Fruit fly (Drosophila melanogaster) whole organism, wandering third instar larva: ENCODE measurements around the gene CG14115.

ENCODE experiments used
- Abd-B ChIP-seq: fragments of >200 bp; optimal IDR thresholded peaks from 2 replicates; lab custom pipeline; 2017; ENCODE audit warnings: missing biosample characterization, missing genetic modification characterization
- CG32264 ChIP-seq: fragments of 200-800 bp; sonication (Bioruptor generic); optimal IDR thresholded peaks from 2 replicates; lab custom pipeline; 2016; ENCODE audit warnings: missing biosample characterization, missing genetic modification characterization
- CG9705 ChIP-seq: fragments of 200-800 bp; sonication (Bioruptor generic); optimal IDR thresholded peaks from 2 replicates; lab custom pipeline; 2018; ENCODE audit warnings: missing biosample characterization, mild to moderate bottlenecking, missing genetic modification characterization
- CrebA ChIP-seq: fragments of 200-800 bp; sonication (Bioruptor generic); optimal IDR thresholded peaks from 2 replicates; lab custom pipeline; 2016; ENCODE audit warnings: missing biosample characterization, mild to moderate bottlenecking, missing genetic modification characterization, borderline replicate concordance
- Dfd ChIP-seq: fragments of >200 bp; optimal IDR thresholded peaks from 2 replicates; lab custom pipeline; 2017; ENCODE audit warnings: missing biosample characterization, missing genetic modification characterization
- Dif ChIP-seq: fragments of 200-275, 200-300 bp; sonication (Bioruptor generic); optimal IDR thresholded peaks from 2 replicates; lab custom pipeline; 2018; ENCODE audit warnings: missing biosample characterization, missing genetic modification characterization; ENCODE audit not compliant: partially characterized antibody
- GATAd ChIP-seq: sonication (Bioruptor generic); optimal IDR thresholded peaks from 2 replicates; lab custom pipeline; 2016; ENCODE audit warnings: missing biosample characterization, missing genetic modification characterization
- Hnf4 ChIP-seq: fragments of 200-800 bp; sonication (Bioruptor generic); optimal IDR thresholded peaks from 2 replicates; lab custom pipeline; 2016; ENCODE audit warnings: missing biosample characterization, mild to moderate bottlenecking, missing genetic modification characterization
- Hr78 ChIP-seq: fragments of >200 bp; optimal IDR thresholded peaks from 2 replicates; lab custom pipeline; 2017; ENCODE audit warnings: missing biosample characterization, missing genetic modification characterization
- Jra ChIP-seq: sonication (Bioruptor generic); optimal IDR thresholded peaks from 2 replicates; lab custom pipeline; 2016; ENCODE audit warnings: missing biosample characterization, missing genetic modification characterization
- Mio ChIP-seq: sonication (Bioruptor generic); optimal IDR thresholded peaks from 2 replicates; lab custom pipeline; 2016; ENCODE audit warnings: missing biosample characterization, missing genetic modification characterization
- Myc ChIP-seq: fragments of >200 bp; optimal IDR thresholded peaks from 2 replicates; lab custom pipeline; 2017
- N ChIP-seq: fragments of >200 bp; optimal IDR thresholded peaks from 2 replicates; lab custom pipeline; 2018; ENCODE audit warnings: missing biosample characterization, missing external identifiers, missing genetic modification characterization
- OdsH ChIP-seq: fragments of 200-800 bp; sonication (Bioruptor generic); optimal IDR thresholded peaks from 2 replicates; lab custom pipeline; 2016; ENCODE audit warnings: missing biosample characterization, mild to moderate bottlenecking, missing genetic modification characterization
- Rel ChIP-seq, 2 experiments: fragments of 200-800 bp; sonication (Bioruptor generic) in 1 of 2; optimal IDR thresholded peaks; 2 replicates in 1 of 2; 3 replicates in 1 of 2; lab custom pipeline; 2016 to 2019; ENCODE audit warnings: mild to moderate bottlenecking in 2 of 2, missing biosample characterization in 2 of 2, missing genetic modification characterization in 2 of 2, moderate library complexity in 1 of 2
- Sp1 ChIP-seq: fragments of 200-800 bp; sonication (Bioruptor generic); optimal IDR thresholded peaks from 3 replicates; lab custom pipeline; 2019; ENCODE audit warnings: missing biosample characterization, mild to moderate bottlenecking, missing genetic modification characterization, moderate library complexity
- Vsx2 ChIP-seq: fragments of 200-300, 225-300 bp; sonication (Bioruptor generic); optimal IDR thresholded peaks from 2 replicates; lab custom pipeline; 2018; ENCODE audit warnings: missing biosample characterization, missing genetic modification characterization; ENCODE audit not compliant: partially characterized antibody
- br ChIP-seq: fragments of 200-800 bp; sonication (Bioruptor generic); optimal IDR thresholded peaks from 2 replicates; lab custom pipeline; 2016; ENCODE audit warnings: missing biosample characterization, missing genetic modification characterization
- dl ChIP-seq, 2 experiments: fragments of 175-275, 200-275 bp in 1 of 2; fragments of 200-275 bp in 1 of 2; sonication (Bioruptor generic); optimal IDR thresholded peaks; lab custom pipeline; 2018; ENCODE audit warnings: mild to moderate bottlenecking in 2 of 2, missing biosample characterization in 2 of 2, missing genetic modification characterization in 2 of 2, moderate library complexity in 2 of 2; ENCODE audit not compliant: partially characterized antibody in 2 of 2, insufficient read depth in 1 of 2
- ey ChIP-seq: fragments of 200-800 bp; sonication (Bioruptor generic); optimal IDR thresholded peaks from 2 replicates; lab custom pipeline; 2016; ENCODE audit warnings: missing biosample characterization, missing genetic modification characterization
- foxo ChIP-seq, 2 experiments: fragments of 200-800 bp; sonication (Bioruptor generic); optimal IDR thresholded peaks; 2 replicates in 1 of 2; 3 replicates in 1 of 2; lab custom pipeline; 2016 to 2017; ENCODE audit warnings: missing biosample characterization in 2 of 2, missing genetic modification characterization in 2 of 2
- fru ChIP-seq: fragments of 200-800 bp; sonication (Bioruptor generic); optimal IDR thresholded peaks from 3 replicates; lab custom pipeline; 2016; ENCODE audit warnings: missing biosample characterization, mild to moderate bottlenecking, missing genetic modification characterization
- jim ChIP-seq: fragments of 175-275, 200-325 bp; sonication (Bioruptor generic); optimal IDR thresholded peaks from 2 replicates; lab custom pipeline; 2016; ENCODE audit warnings: missing biosample characterization, mild to moderate bottlenecking, missing genetic modification characterization
- lola ChIP-seq: fragments of >200 bp; optimal IDR thresholded peaks from 2 replicates; lab custom pipeline; 2017; ENCODE audit warnings: missing biosample characterization, missing genetic modification characterization
- pan ChIP-seq: fragments of >200 bp; optimal IDR thresholded peaks from 2 replicates; lab custom pipeline; 2017
- sage ChIP-seq: fragments of 200-800 bp; sonication (Bioruptor generic); optimal IDR thresholded peaks from 2 replicates; lab custom pipeline; 2016; ENCODE audit warnings: missing biosample characterization, mild to moderate bottlenecking, missing genetic modification characterization
- sv ChIP-seq: fragments of 200-800 bp; sonication (Bioruptor generic); optimal IDR thresholded peaks from 3 replicates; lab custom pipeline; 2016; ENCODE audit warnings: missing biosample characterization, missing genetic modification characterization
- tai ChIP-seq: sonication (Bioruptor generic); optimal IDR thresholded peaks from 2 replicates; lab custom pipeline; 2016; ENCODE audit warnings: missing biosample characterization, missing genetic modification characterization
- usp ChIP-seq: fragments of >200 bp; optimal IDR thresholded peaks from 2 replicates; lab custom pipeline; 2017; ENCODE audit warnings: missing biosample characterization, missing genetic modification characterization
- woc ChIP-seq: sonication (Bioruptor generic); optimal IDR thresholded peaks from 2 replicates; lab custom pipeline; 2016; ENCODE audit warnings: missing biosample characterization, mild to moderate bottlenecking, missing genetic modification characterization

CG14115 gene

DNA sequence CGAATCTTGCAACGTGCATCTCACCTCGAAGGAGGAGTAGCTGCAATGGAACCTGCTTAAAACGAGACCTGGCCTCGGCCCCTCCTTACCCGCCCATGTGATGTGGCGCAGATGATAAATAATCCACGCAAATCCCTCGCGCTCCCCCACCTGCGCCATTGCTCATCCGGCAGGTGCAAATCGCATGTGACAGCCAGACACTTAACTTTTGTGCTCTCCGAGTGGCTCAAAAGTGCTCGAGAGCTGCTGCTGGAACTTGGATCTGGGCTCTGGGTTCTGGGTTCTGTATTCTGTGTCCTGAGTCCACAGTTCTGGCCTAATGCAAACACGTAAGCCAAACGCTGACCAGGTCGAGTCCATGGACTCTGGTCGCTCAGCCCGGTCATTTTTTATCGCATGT lies 39.2 kb upstream of the CG14115 start:
- TF ChIP-seq Dif (GFP tag; lab: Kevin White, UChicago) (peak; percentile 13), sage (GFP tag; lab: Kevin White, UChicago) (no peak)
- TF ChIP-seq, all 38 proteins: peak for 1

DNA sequence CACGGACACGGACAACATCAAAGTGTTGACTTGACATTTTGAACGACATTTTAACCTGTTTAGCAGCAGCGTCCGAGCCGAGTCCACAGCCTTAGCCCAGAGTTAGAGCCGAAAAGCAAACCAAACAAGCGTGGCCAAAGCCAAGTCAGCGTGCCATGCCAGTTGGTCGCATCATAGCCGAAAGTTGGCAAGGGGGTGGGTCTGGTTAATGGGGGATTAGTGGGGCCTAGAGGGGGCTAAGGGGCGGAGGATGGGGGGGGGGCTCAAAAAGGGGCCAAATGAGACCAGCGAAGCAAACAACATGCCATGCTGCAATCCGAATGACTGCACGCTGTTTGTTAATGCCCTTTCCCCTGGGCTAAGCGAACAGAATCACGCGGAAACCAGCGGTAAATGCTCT lies 37.9 kb upstream of the CG14115 start:
- TF ChIP-seq usp (GFP tag; lab: Kevin White, UChicago): no peak
- TF ChIP-seq Dif (GFP tag; lab: Kevin White, UChicago): no peak
- TF ChIP-seq Abd-B (GFP tag; lab: Kevin White, UChicago): no peak
- TF ChIP-seq Myc (lab: Kevin White, UChicago): no peak
- TF ChIP-seq N (GFP tag; lab: Kevin White, UChicago): no peak
- TF ChIP-seq Mio (GFP tag; lab: Kevin White, UChicago): no peak
- no peak for TF ChIP-seq jim (GFP tag; lab: Kevin White, UChicago)
- no peak for TF ChIP-seq dl (GFP tag; optimal IDR thresholded peaks at IDR 0.05; lab: Kevin White, UChicago; ENCODE audit: insufficient read depth in 1 of 2, partially characterized antibody in 2 of 2)
- no peak for TF ChIP-seq OdsH
- no peak for TF ChIP-seq CG9705 (GFP tag; lab: Kevin White, UChicago)

DNA sequence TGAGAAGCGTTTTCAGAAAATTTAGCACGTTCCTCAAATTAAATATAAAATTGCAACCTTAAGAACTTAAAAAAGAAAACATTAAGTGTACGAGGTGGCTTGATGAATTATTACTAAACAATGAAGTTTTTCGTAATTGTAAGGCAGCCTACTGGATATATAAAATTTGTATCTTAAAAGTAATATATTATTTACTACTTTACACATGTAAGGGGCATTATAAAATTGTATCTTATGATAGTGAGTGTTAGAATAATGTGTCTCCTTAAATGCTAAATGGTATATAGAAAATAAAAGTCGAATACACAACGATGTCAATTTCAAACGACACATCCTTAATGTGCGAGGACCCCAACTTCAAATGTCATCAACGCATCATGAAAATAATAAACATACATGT lies 28.6 kb upstream of the CG14115 start, which contains the start of gene CG11251:
CG11251 (minus strand) TSS at position 101 of the 400 bp plus-strand sequence.
- TF ChIP-seq Vsx2 (GFP tag; lab: Kevin White, UChicago): no peak
- no peak for TF ChIP-seq tai (GFP tag; lab: Kevin White, UChicago)
- no peak for TF ChIP-seq fru (GFP tag; lab: Kevin White, UChicago)
- TF ChIP-seq OdsH: no peak
- no peak for TF ChIP-seq CrebA (GFP tag; lab: Kevin White, UChicago)
- TF ChIP-seq br (GFP tag; lab: Kevin White, UChicago): no peak
- no peak for TF ChIP-seq ey (GFP tag; lab: Kevin White, UChicago)
- TF ChIP-seq Sp1 (GFP tag; lab: Kevin White, UChicago): no peak
- TF ChIP-seq pan: no peak
- no peak for TF ChIP-seq jim (GFP tag; lab: Kevin White, UChicago)
- no peak for TF ChIP-seq CG32264 (GFP tag; lab: Kevin White, UChicago)
- TF ChIP-seq foxo (GFP tag; optimal IDR thresholded peaks at IDR 0.05; lab: Kevin White, UChicago): no peak

DNA sequence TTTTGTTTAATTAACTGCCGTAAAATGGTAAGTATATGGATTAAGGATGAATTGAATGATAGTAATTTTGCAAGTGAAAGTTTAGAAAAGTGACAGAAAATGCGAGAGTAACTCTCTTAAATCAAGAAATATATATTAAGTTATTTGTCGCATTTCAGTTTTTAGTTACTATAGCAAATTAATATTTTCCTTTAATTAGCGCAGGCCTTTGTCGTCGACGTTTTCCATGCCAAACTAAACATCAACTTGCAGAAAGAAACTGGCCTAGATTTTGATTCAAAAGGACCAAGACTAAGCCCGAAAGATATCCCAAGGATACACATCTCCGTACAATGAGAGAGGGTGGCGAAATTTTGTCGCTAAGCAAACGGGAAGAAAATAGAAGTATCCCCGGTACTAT lies 26.0 kb upstream of the CG14115 start, which contains the start of gene CG17300:
CG17300 (minus strand) TSS at position 101 of the 400 bp plus-strand sequence.
- TF ChIP-seq sv (GFP tag; lab: Kevin White, UChicago) (no peak), pan (no peak), Hnf4 (no peak), woc (GFP tag; lab: Kevin White, UChicago) (no peak)
- TF ChIP-seq, all 38 proteins: peak for 0

DNA sequence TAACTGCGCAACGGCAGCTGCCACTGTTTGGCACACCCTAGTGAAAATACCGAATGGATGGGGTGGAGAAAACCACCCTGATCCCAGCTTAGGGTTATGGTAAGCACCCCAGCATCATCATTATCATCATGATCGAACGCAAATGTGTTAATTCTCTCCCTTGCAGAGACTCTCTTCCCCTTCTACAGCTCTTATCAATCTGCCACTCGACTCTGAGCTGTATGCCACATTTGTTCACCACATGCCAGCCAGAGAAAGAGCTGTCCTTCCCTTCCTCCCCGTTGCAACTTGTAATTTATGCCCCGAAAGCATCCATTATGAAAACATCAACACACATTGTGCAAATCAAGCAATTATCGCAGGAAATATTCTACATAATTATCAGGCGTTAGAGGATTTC lies 23.3 kb upstream of the CG14115 start:
- no peak for TF ChIP-seq Dif (GFP tag; lab: Kevin White, UChicago)
- TF ChIP-seq Hr78: no peak
- TF ChIP-seq N (GFP tag; lab: Kevin White, UChicago): no peak
- TF ChIP-seq OdsH: no peak
- TF ChIP-seq GATAd (GFP tag; lab: Kevin White, UChicago): no peak
- no peak for TF ChIP-seq dl (GFP tag; optimal IDR thresholded peaks at IDR 0.05; lab: Kevin White, UChicago; ENCODE audit: insufficient read depth in 1 of 2, partially characterized antibody in 2 of 2)
- no peak for TF ChIP-seq Rel (GFP tag; optimal IDR thresholded peaks at IDR 0.05; lab: Kevin White, UChicago)
- no peak for TF ChIP-seq Rel (tag; optimal IDR thresholded peaks at IDR 0.05; lab: Kevin White, UChicago)
- no peak for TF ChIP-seq tai (GFP tag; lab: Kevin White, UChicago)
- no peak for TF ChIP-seq Sp1 (GFP tag; lab: Kevin White, UChicago)
- no peak for TF ChIP-seq ey (GFP tag; lab: Kevin White, UChicago)
- TF ChIP-seq Jra: no peak
- TF ChIP-seq Hnf4: no peak
- no peak for TF ChIP-seq CrebA (GFP tag; lab: Kevin White, UChicago)
- TF ChIP-seq lola (GFP tag; lab: Kevin White, UChicago): no peak
- no peak for TF ChIP-seq br (GFP tag; lab: Kevin White, UChicago)
- TF ChIP-seq, all 38 proteins: peak for 0

DNA sequence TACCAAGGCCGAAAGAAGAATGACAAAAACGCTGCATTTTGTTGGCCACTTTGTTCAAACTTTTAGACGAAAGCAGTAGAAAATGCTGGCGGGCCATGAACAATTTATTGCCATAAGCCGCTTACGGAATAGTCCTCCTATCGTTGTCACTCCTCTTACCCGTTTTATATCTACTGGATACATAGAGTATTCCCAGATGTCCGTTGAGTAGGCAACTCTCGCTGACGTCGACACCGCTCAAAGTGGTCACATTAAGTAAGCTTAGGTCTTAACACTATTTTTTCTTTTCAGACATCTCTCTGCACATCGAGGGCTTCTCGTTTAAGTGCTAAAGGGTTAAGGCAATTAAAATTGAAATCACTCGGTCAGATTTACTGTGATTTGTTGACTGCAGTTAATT lies 22.2 kb upstream of the CG14115 start:
- TF ChIP-seq Dfd (GFP tag; lab: Kevin White, UChicago): no peak
- no peak for TF ChIP-seq Myc (lab: Kevin White, UChicago)
- TF ChIP-seq sage (GFP tag; lab: Kevin White, UChicago): no peak
